Fruit fly (Drosophila melanogaster): ENCODE measurements around the gene Gdap1.

Gdap1 gene

DNA sequence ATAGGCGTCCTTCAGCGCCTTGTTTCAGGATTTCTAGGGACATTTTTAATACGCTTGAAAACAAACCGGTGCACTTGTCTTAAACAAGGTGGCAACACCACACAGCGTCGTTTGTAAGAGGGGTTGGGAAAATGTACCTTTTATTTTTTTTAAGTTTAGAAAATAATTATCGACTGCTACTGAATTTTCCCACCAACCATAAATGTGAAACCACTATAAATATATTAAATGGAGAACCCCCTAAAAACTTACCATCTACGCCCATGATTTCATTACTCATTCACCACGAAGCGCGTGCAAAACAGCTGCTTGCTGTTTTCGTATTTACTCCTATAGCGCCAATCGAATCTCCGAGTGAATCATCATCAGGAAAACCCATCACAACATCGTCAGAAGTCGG lies 2.4 kb upstream of the Gdap1 start, which contains the start of the genes Tcs5 and CHMP2B (continued):
- TF ChIP-seq Myb (GFP tag; optimal IDR thresholded peaks at IDR 0.05) (peak; percentile 94), MESR4 (GFP tag; optimal IDR thresholded peaks at IDR 0.05) (peak; percentile 94), HLH54F (GFP tag; optimal IDR thresholded peaks at IDR 0.05) (peak; percentile 100), trem (tag; optimal IDR thresholded peaks at IDR 0.05) (peak; percentile 97), crol (GFP tag; IDR thresholded peaks at IDR 0.05) (peak; percentile 94), jigr1 (GFP tag; IDR thresholded peaks at IDR 0.05) (peak; percentile 100), Lhr (GFP tag; optimal IDR thresholded peaks at IDR 0.05) (peak; percentile 99), inv (GFP tag; IDR thresholded peaks at IDR 0.05; ENCODE audit: partially characterized antibody) (no peak; the same call in 1 of the 2 replicates), CG13287 (GFP tag; IDR thresholded peaks at IDR 0.05; ENCODE audit: partially characterized antibody) (peak; percentile 47; the same call in 1 of the 2 replicates), D (optimal IDR thresholded peaks at IDR 0.05) (no peak), D (GFP tag; optimal IDR thresholded peaks at IDR 0.05) (peak; percentile 100), CG6272 (GFP tag; IDR thresholded peaks at IDR 0.05) (peak; percentile 100), CG13624 (GFP tag; optimal IDR thresholded peaks at IDR 0.05) (peak; percentile 100), CG4282 (GFP tag; optimal IDR thresholded peaks at IDR 0.05) (peak; percentile 99), NFAT (GFP tag; IDR thresholded peaks at IDR 0.05) (peak; percentile 100), pb (GFP tag; optimal IDR thresholded peaks at IDR 0.05) (peak; percentile 99), E2f2 (GFP tag; IDR thresholded peaks at IDR 0.05) (peak; percentile 94), nerfin-1 (tag; optimal IDR thresholded peaks at IDR 0.05) (peak; percentile 99), zfh1 (GFP tag; IDR thresholded peaks at IDR 0.05) (peak; percentile 100), CG18619 (GFP tag; optimal IDR thresholded peaks at IDR 0.05) (peak; percentile 100), Rfx (GFP tag; IDR thresholded peaks at IDR 0.05) (peak; percentile 100), CG10462 (GFP tag; optimal IDR thresholded peaks at IDR 0.05) (peak; percentile 100), CG14014 (GFP tag; IDR thresholded peaks at IDR 0.05) (peak; percentile 100), CG17568 (GFP tag; optimal IDR thresholded peaks at IDR 0.05) (no peak), CG14667 (GFP tag; IDR thresholded peaks at IDR 0.05) (peak; percentile 100), CG15514 (GFP tag; optimal IDR thresholded peaks at IDR 0.05) (peak; percentile 96), Blimp-1 (GFP tag; optimal IDR thresholded peaks at IDR 0.05) (peak; percentile 99), aop (GFP tag; IDR thresholded peaks at IDR 0.05) (peak; percentile 99), ab (GFP tag; optimal IDR thresholded peaks at IDR 0.05) (peak; percentile 99), Dad (GFP tag; optimal IDR thresholded peaks at IDR 0.05) (peak; percentile 98), CG12219 (GFP tag; optimal IDR thresholded peaks at IDR 0.05) (peak; percentile 99), CG9609 (GFP tag; optimal IDR thresholded peaks at IDR 0.05) (peak; percentile 100), Scr (GFP tag; IDR thresholded peaks at IDR 0.05; ENCODE audit: partially characterized antibody) (peak; percentile 30; the same call in 1 of the 2 replicates), kah (GFP tag; optimal IDR thresholded peaks at IDR 0.05) (peak; percentile 98), CG16779 (GFP tag; IDR thresholded peaks at IDR 0.05) (peak; percentile 100), CG15073 (GFP tag; optimal IDR thresholded peaks at IDR 0.05) (peak; percentile 95), Neu2 (GFP tag; optimal IDR thresholded peaks at IDR 0.05; ENCODE audit: borderline replicate concordance) (peak; percentile 97), NK7.1 (GFP tag; optimal IDR thresholded peaks at IDR 0.05) (peak; percentile 99), eyg (GFP tag; optimal IDR thresholded peaks at IDR 0.05) (peak; percentile 99), CG11456 (GFP tag; IDR thresholded peaks at IDR 0.05) (peak; percentile 100), Rx (GFP tag; IDR thresholded peaks at IDR 0.05) (peak; percentile 100), CG4820 (GFP tag; optimal IDR thresholded peaks at IDR 0.05) (peak; percentile 99), HLH3B (GFP tag; IDR thresholded peaks at IDR 0.05) (peak; percentile 100), Hr39 (optimal IDR thresholded peaks at IDR 0.05) (no peak), CG10543 (GFP tag; optimal IDR thresholded peaks at IDR 0.05) (peak; percentile 99), repo (GFP tag; optimal IDR thresholded peaks at IDR 0.05) (peak; percentile 99), CG17612 (GFP tag; IDR thresholded peaks at IDR 0.05) (peak; percentile 99), zf30C (GFP tag; optimal IDR thresholded peaks at IDR 0.05) (no peak), lov (optimal IDR thresholded peaks at IDR 0.05) (no peak), lov (GFP tag; IDR thresholded peaks at IDR 0.05) (peak; percentile 100), Oli (tag; optimal IDR thresholded peaks at IDR 0.05) (peak; percentile 100), CG3995 (GFP tag; optimal IDR thresholded peaks at IDR 0.05) (peak; percentile 89)

Measured in whole organism, embryonic.